Worm (Caenorhabditis elegans) whole organism, L1 larva: ENCODE data around the gene T05A10.6.
A peak's percentile ranks its signal among the peaks of the same experiment; 100 is the strongest.

Experiments
- F16B12.6 ChIP-seq: fragments of 150-350 bp; optimal IDR thresholded peaks from 2 replicates; lab custom pipeline; 2014; ENCODE audit warnings: missing biosample characterization, missing genetic modification characterization
- aha-1 ChIP-seq: fragments of 150-350 bp; optimal IDR thresholded peaks from 2 replicates; lab custom pipeline; 2014; ENCODE audit warnings: missing biosample characterization, missing genetic modification characterization
- alr-1 ChIP-seq: fragments of 200-800 bp; sonication (Bioruptor generic); optimal IDR thresholded peaks from 2 replicates; lab custom pipeline; 2018; ENCODE audit warnings: borderline replicate concordance, mild to moderate bottlenecking, missing genetic modification characterization, missing compliant biosample characterization
- ama-1 ChIP-seq: fragments of 150-350 bp; optimal IDR thresholded peaks from 2 replicates; lab custom pipeline; 2014
- blmp-1 ChIP-seq: fragments of 150-350 bp; optimal IDR thresholded peaks from 2 replicates; lab custom pipeline; 2014; ENCODE audit warnings: missing biosample characterization, missing genetic modification characterization
- ceh-63 ChIP-seq: fragments of 200-800 bp; sonication (Bioruptor generic); optimal IDR thresholded peaks from 2 replicates; lab custom pipeline; 2018; ENCODE audit warnings: mild to moderate bottlenecking, missing genetic modification characterization, missing compliant biosample characterization
- ceh-8 ChIP-seq: fragments of 200-800 bp; sonication (Bioruptor generic); optimal IDR thresholded peaks from 2 replicates; lab custom pipeline; 2018; ENCODE audit warnings: mild to moderate bottlenecking, missing genetic modification characterization, moderate library complexity, missing compliant biosample characterization
- ceh-82 ChIP-seq, 3 experiments: fragments of 150-350 bp in 1 of 3; sonication (generic microtip) in 2 of 3; optimal IDR thresholded peaks; 2 replicates each; lab custom pipeline; 2014 to 2017; ENCODE audit warnings: missing biosample characterization in 3 of 3, missing genetic modification characterization in 3 of 3
- ceh-88 ChIP-seq: fragments of 200-800 bp; sonication (Bioruptor generic); IDR thresholded peaks from 2 replicates; pipeline ENCODE4 v1.3.6; 2022; ENCODE audit warnings: missing genetic modification characterization, missing compliant biosample characterization
- ceh-90 ChIP-seq: sonication (generic microtip); optimal IDR thresholded peaks from 2 replicates; lab custom pipeline; 2016; ENCODE audit warnings: missing genetic modification characterization, missing compliant biosample characterization
- dsc-1 ChIP-seq: sonication (generic microtip); optimal IDR thresholded peaks from 2 replicates; lab custom pipeline; 2016; ENCODE audit warnings: mild to moderate bottlenecking, missing genetic modification characterization, missing compliant biosample characterization
- efl-3 ChIP-seq: fragments of 200-800 bp; sonication (Bioruptor generic); optimal IDR thresholded peaks from 2 replicates; lab custom pipeline; 2018; ENCODE audit warnings: mild to moderate bottlenecking, missing genetic modification characterization, missing compliant biosample characterization
- egl-13 ChIP-seq: sonication (generic microtip); optimal IDR thresholded peaks from 2 replicates; lab custom pipeline; 2016; ENCODE audit warnings: missing genotype, missing genetic modification reagents, missing genetic modification characterization, missing compliant biosample characterization
- elt-2 ChIP-seq: sonication (generic microtip); optimal IDR thresholded peaks from 2 replicates; lab custom pipeline; 2016; ENCODE audit warnings: missing genetic modification characterization, mild to moderate bottlenecking, inconsistent platforms, missing compliant biosample characterization, missing genetic modification reagents
- ets-5 ChIP-seq: fragments of 200-800 bp; sonication (Bioruptor generic); IDR thresholded peaks from 2 replicates; pipeline ENCODE4 v1.3.6; 2022; ENCODE audit warnings: missing genetic modification characterization, missing compliant biosample characterization
- fkh-8 ChIP-seq: sonication (generic microtip); optimal IDR thresholded peaks from 2 replicates; lab custom pipeline; 2016; ENCODE audit warnings: mild to moderate bottlenecking, missing genetic modification characterization, missing compliant biosample characterization
- grh-1 ChIP-seq: fragments of 200-800 bp; sonication (Bioruptor generic); IDR thresholded peaks from 2 replicates; pipeline ENCODE4 v1.3.6; 2022; ENCODE audit warnings: missing genetic modification reagents, missing genetic modification characterization, missing compliant biosample characterization
- isw-1 ChIP-seq: fragments of 200-800 bp; sonication (Bioruptor generic); IDR thresholded peaks from 2 replicates; pipeline ENCODE4 v1.3.6; 2022; ENCODE audit warnings: missing genetic modification characterization, missing compliant biosample characterization
- jun-1 ChIP-seq: fragments of 150-350 bp; optimal IDR thresholded peaks from 2 replicates; lab custom pipeline; 2014; ENCODE audit warnings: missing biosample characterization, missing genetic modification reagents, missing genetic modification characterization
- lin-13 ChIP-seq: fragments of 150-350 bp; optimal IDR thresholded peaks from 2 replicates; lab custom pipeline; 2014; ENCODE audit warnings: missing biosample characterization, missing genetic modification reagents, missing genetic modification characterization
- lin-15B ChIP-seq: fragments of 150-350 bp; sonication (generic microtip); optimal IDR thresholded peaks from 3 replicates; lab custom pipeline; 2014; ENCODE audit warnings: missing biosample characterization, missing genetic modification characterization
- lin-35 ChIP-seq, 2 experiments: fragments of 150-350 bp; optimal IDR thresholded peaks; 2 replicates each; lab custom pipeline; 2014; ENCODE audit warnings: missing biosample characterization in 2 of 2, missing genetic modification characterization in 2 of 2, missing genetic modification reagents in 2 of 2
- lir-3 ChIP-seq: sonication (generic microtip); optimal IDR thresholded peaks from 2 replicates; lab custom pipeline; 2016; ENCODE audit warnings: mild to moderate bottlenecking, missing genetic modification characterization, moderate library complexity, missing compliant biosample characterization; ENCODE audit not compliant: poor library complexity
- mab-9 ChIP-seq: fragments of 200-800 bp; sonication (Bioruptor generic); IDR thresholded peaks from 2 replicates; pipeline ENCODE4 v1.3.6; 2022; ENCODE audit warnings: missing genetic modification reagents, missing genetic modification characterization, missing compliant biosample characterization
- mdl-1 ChIP-seq, 2 experiments: fragments of 150-350 bp; optimal IDR thresholded peaks; 2 replicates each; lab custom pipeline; 2014 to 2017; ENCODE audit warnings: missing biosample characterization in 2 of 2, missing genetic modification characterization in 2 of 2, inconsistent platforms in 1 of 2
- mef-2 ChIP-seq: fragments of 150-350 bp; optimal IDR thresholded peaks from 2 replicates; lab custom pipeline; 2014; ENCODE audit warnings: missing biosample characterization, missing genetic modification characterization
- mep-1 ChIP-seq: fragments of 150-350 bp; optimal IDR thresholded peaks from 2 replicates; lab custom pipeline; 2014; ENCODE audit warnings: missing biosample characterization, missing genetic modification characterization
- nhr-12 ChIP-seq: sonication (generic microtip); optimal IDR thresholded peaks from 2 replicates; lab custom pipeline; 2017; ENCODE audit warnings: missing biosample characterization, missing genetic modification characterization
- nhr-20 ChIP-seq: sonication (generic microtip); optimal IDR thresholded peaks from 2 replicates; lab custom pipeline; 2016; ENCODE audit warnings: mild to moderate bottlenecking, missing genetic modification characterization, missing compliant biosample characterization
- nhr-237 ChIP-seq: fragments of 150-350 bp; optimal IDR thresholded peaks from 2 replicates; lab custom pipeline; 2014; ENCODE audit warnings: missing biosample characterization, missing genetic modification characterization
- nhr-76 ChIP-seq: sonication (generic microtip); optimal IDR thresholded peaks from 2 replicates; lab custom pipeline; 2017; ENCODE audit warnings: missing biosample characterization, missing genetic modification characterization
- nhr-85 ChIP-seq: sonication (generic microtip); peaks from one replicate; lab custom pipeline; 2016; ENCODE audit warnings: missing genetic modification characterization, inconsistent platforms, missing compliant biosample characterization
- nhr-90 ChIP-seq: sonication (generic microtip); optimal IDR thresholded peaks from 2 replicates; lab custom pipeline; 2016; ENCODE audit warnings: mild to moderate bottlenecking, missing genetic modification characterization, missing compliant biosample characterization; ENCODE audit not compliant: poor library complexity
- pag-3 ChIP-seq: sonication (generic microtip); optimal IDR thresholded peaks from 2 replicates; lab custom pipeline; 2017; ENCODE audit warnings: missing genetic modification characterization, mild to moderate bottlenecking, missing compliant biosample characterization, antibody characterized with exemption, borderline replicate concordance; ENCODE audit not compliant: insufficient read depth
- pqm-1 ChIP-seq: sonication (generic microtip); optimal IDR thresholded peaks from 3 replicates; lab custom pipeline; 2017; ENCODE audit warnings: missing biosample characterization, missing genetic modification characterization
- skn-1 ChIP-seq: fragments of 150-350 bp; optimal IDR thresholded peaks from 2 replicates; lab custom pipeline; 2014; ENCODE audit warnings: missing biosample characterization, missing genetic modification characterization
- snu-23 ChIP-seq: sonication (generic microtip); optimal IDR thresholded peaks from 2 replicates; lab custom pipeline; 2016; ENCODE audit warnings: missing genetic modification characterization, missing compliant biosample characterization
- sox-4 ChIP-seq: sonication (generic microtip); optimal IDR thresholded peaks from 2 replicates; lab custom pipeline; 2016; ENCODE audit warnings: missing genetic modification characterization, missing compliant biosample characterization
- sptf-1 ChIP-seq: fragments of 150-350 bp; optimal IDR thresholded peaks from 2 replicates; lab custom pipeline; 2014; ENCODE audit warnings: missing biosample characterization, missing genetic modification characterization
- sup-37 ChIP-seq: fragments of 200-800 bp; sonication (Bioruptor generic); optimal IDR thresholded peaks from 2 replicates; lab custom pipeline; 2018; ENCODE audit warnings: mild to moderate bottlenecking, missing genetic modification characterization, missing compliant biosample characterization
- swsn-7 ChIP-seq: sonication (generic microtip); optimal IDR thresholded peaks from 2 replicates; lab custom pipeline; 2016; ENCODE audit warnings: missing genetic modification characterization, missing compliant biosample characterization
- unc-130 ChIP-seq: fragments of 150-350 bp; optimal IDR thresholded peaks from 2 replicates; lab custom pipeline; 2017; ENCODE audit warnings: missing biosample characterization, missing genetic modification characterization, inconsistent platforms
- unc-86 ChIP-seq: sonication (generic microtip); optimal IDR thresholded peaks from 2 replicates; lab custom pipeline; 2016; ENCODE audit warnings: missing genetic modification characterization, missing compliant biosample characterization
- unc-98 ChIP-seq: fragments of 200-800 bp; sonication (Bioruptor generic); IDR thresholded peaks from 2 replicates; pipeline ENCODE4 v1.3.6; 2022; ENCODE audit warnings: missing genetic modification characterization, missing compliant biosample characterization
- vab-15 ChIP-seq: sonication (generic microtip); optimal IDR thresholded peaks from 2 replicates; lab custom pipeline; 2017; ENCODE audit warnings: missing genotype, mild to moderate bottlenecking, missing genetic modification characterization, missing compliant biosample characterization
- xbp-1 ChIP-seq: sonication (generic microtip); optimal IDR thresholded peaks from 2 replicates; lab custom pipeline; 2016; ENCODE audit warnings: missing genetic modification characterization, missing compliant biosample characterization
- zag-1 ChIP-seq: fragments of 150-350 bp; optimal IDR thresholded peaks from 2 replicates; lab custom pipeline; 2014; ENCODE audit warnings: missing biosample characterization, missing genetic modification characterization
- zip-4 ChIP-seq: fragments of 200-800 bp; sonication (Bioruptor generic); optimal IDR thresholded peaks from 2 replicates; lab custom pipeline; 2018; ENCODE audit warnings: mild to moderate bottlenecking, missing genetic modification characterization, moderate library complexity, missing compliant biosample characterization
- ztf-11 ChIP-seq, 2 experiments: sonication (generic microtip); optimal IDR thresholded peaks; 2 replicates each; lab custom pipeline; 2016 to 2017; ENCODE audit warnings: missing genetic modification characterization in 2 of 2, missing biosample characterization in 1 of 2, missing compliant biosample characterization in 1 of 2

Gene T05A10.6

DNA sequence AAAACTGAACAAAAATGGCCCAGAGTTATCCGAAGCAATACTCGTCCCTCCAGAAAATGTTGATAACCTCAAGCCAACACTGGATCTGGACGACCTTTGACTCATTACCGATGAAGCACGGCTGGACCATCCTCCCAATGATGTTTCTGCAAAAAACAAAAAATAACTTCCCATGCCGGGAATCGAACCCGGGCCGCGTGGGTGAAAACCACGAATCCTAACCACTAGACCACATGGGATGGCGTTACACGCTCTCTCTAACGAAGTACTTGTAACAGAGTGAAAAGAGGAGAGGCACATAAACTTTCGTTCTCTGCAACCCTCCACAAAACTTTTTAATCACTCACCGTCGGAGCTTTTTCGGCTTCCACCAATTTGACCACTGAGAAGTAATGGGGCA, 26.6 kb upstream of the T05A10.6 start (continued):
- no peak for TF ChIP-seq nhr-76 (tag; lab: Kevin White, UChicago)
- TF ChIP-seq elt-2 (tag; lab: Kevin White, UChicago): peak; percentile 13
- no peak for TF ChIP-seq unc-98 (GFP tag; lab: Robert Waterston, UW)
- no peak for TF ChIP-seq blmp-1 (tag; lab: Kevin White, UChicago)
- TF ChIP-seq sptf-1 (tag; lab: Kevin White, UChicago): no peak
- no peak for TF ChIP-seq mef-2 (tag; lab: Kevin White, UChicago)
- no peak for TF ChIP-seq ceh-8
- TF ChIP-seq isw-1 (GFP tag; lab: Robert Waterston, UW): peak; percentile 24; the same call in 1 of the 2 replicates
- no peak for TF ChIP-seq egl-13 (tag; lab: Kevin White, UChicago)
- TF ChIP-seq nhr-90: peak; percentile 48
- no peak for TF ChIP-seq lir-3 (tag; lab: Kevin White, UChicago)
- no peak for TF ChIP-seq sup-37 (GFP tag; lab: Kevin White, UChicago)
- TF ChIP-seq ceh-88 (GFP tag; lab: Robert Waterston, UW): peak; percentile 49
- peak in 1 of 2 experiments; percentile 46 for TF ChIP-seq mdl-1 (tag; optimal IDR thresholded peaks at IDR 0.05; lab: Kevin White, UChicago)
- no peak for TF ChIP-seq nhr-12
- TF ChIP-seq lin-13 (GFP tag; lab: Kevin White, UChicago): no peak
- no peak for TF ChIP-seq F16B12.6 (tag; lab: Kevin White, UChicago)
- TF ChIP-seq unc-130: peak; percentile 40
- peak; percentile 58 for TF ChIP-seq nhr-20 (tag; lab: Kevin White, UChicago)
- 0 out of 2 replicates have a peak, but pooled peaks have one; percentile 5 for TF ChIP-seq grh-1
- TF ChIP-seq pqm-1 (tag; lab: Kevin White, UChicago): no peak
- no peak for TF ChIP-seq ama-1 (lab: Kevin White, UChicago)
- TF ChIP-seq pag-3 (tag; lab: Kevin White, UChicago): no peak
- TF ChIP-seq ceh-90 (tag; lab: Kevin White, UChicago): no peak
- no peak for TF ChIP-seq ztf-11 (tag; optimal IDR thresholded peaks at IDR 0.05; lab: Kevin White, UChicago)
- TF ChIP-seq sox-4 (tag; lab: Kevin White, UChicago): no peak
- TF ChIP-seq ets-5 (GFP tag; lab: Robert Waterston, UW): no peak
- TF ChIP-seq fkh-8 (tag; lab: Kevin White, UChicago): peak; percentile 38
- peak; percentile 49 for TF ChIP-seq nhr-85 (tag; lab: Kevin White, UChicago)
- no peak for TF ChIP-seq zag-1 (tag; lab: Kevin White, UChicago)
- TF ChIP-seq xbp-1 (tag; lab: Kevin White, UChicago): peak; percentile 35
- peak; percentile 18 for TF ChIP-seq unc-86
- TF ChIP-seq skn-1 (tag; lab: Kevin White, UChicago): no peak
- no peak for TF ChIP-seq lin-15B (tag; lab: Kevin White, UChicago)
- TF ChIP-seq dsc-1 (tag; lab: Kevin White, UChicago): peak; percentile 49
- TF ChIP-seq jun-1 (tag; lab: Kevin White, UChicago): no peak
- TF ChIP-seq snu-23 (GFP tag; lab: Kevin White, UChicago): peak; percentile 72
- no peak for TF ChIP-seq alr-1
- no peak for TF ChIP-seq ceh-63 (GFP tag; lab: Kevin White, UChicago)
- TF ChIP-seq swsn-7 (tag; lab: Kevin White, UChicago): peak; percentile 47
- TF ChIP-seq zip-4: no peak
- peak in 2 of 3 experiments; percentile 23 to 49 for TF ChIP-seq ceh-82 (tag; optimal IDR thresholded peaks at IDR 0.05; lab: Kevin White, UChicago)

ce11 chrX:10820511-10820910, 26.0 kb upstream of the T05A10.6 start, which contains the start of gene F31B12.3:
TSS of gene F31B12.3 (minus strand) at chrX:10820611.
- TF ChIP-seq isw-1 (GFP tag; lab: Robert Waterston, UW) (no peak), jun-1 (tag; lab: Kevin White, UChicago) (no peak), aha-1 (tag; lab: Kevin White, UChicago) (no peak), efl-3 (GFP tag; lab: Kevin White, UChicago) (no peak), mab-9 (GFP tag; lab: Robert Waterston, UW) (no peak), nhr-12 (no peak), nhr-237 (tag; lab: Kevin White, UChicago) (no peak), mep-1 (tag; lab: Kevin White, UChicago) (no peak), zag-1 (tag; lab: Kevin White, UChicago) (no peak), vab-15 (tag; lab: Kevin White, UChicago) (no peak), lin-35 (GFP tag; optimal IDR thresholded peaks at IDR 0.05; lab: Kevin White, UChicago) (no peak)
